Worm (Caenorhabditis elegans) whole organism, L4/young adult: ENCODE measurements around the gene thn-4.

Experiments
- W03F9.2 ChIP-seq: fragments of 150-350 bp; optimal IDR thresholded peaks from 2 replicates; lab custom pipeline; 2014; ENCODE audit warnings: missing biosample characterization, missing genetic modification characterization
- him-1 ChIP-seq: sonication (generic microtip); optimal IDR thresholded peaks from 2 replicates; lab custom pipeline; 2016; ENCODE audit warnings: missing genotype, missing genetic modification reagents, missing genetic modification characterization, missing compliant biosample characterization

ce11 chrV:16910864-16911263 is 39.6 kb upstream of the thn-4 start:
- TF ChIP-seq W03F9.2 (no peak), him-1 (tag; lab: Kevin White, UChicago) (no peak)
